Fruit fly (Drosophila melanogaster) whole organism, embryonic: ENCODE measurements around the gene twe.

Experiments
- Aef1 ChIP-seq: fragments of 200-800 bp; sonication (Bioruptor generic); IDR thresholded peaks from 3 replicates; pipeline ENCODE4 v1.3.6; 2022; ENCODE audit warnings: missing biosample characterization, missing genetic modification characterization
- Atf3 ChIP-seq: fragments of 200-800 bp; sonication (Bioruptor generic); optimal IDR thresholded peaks from 3 replicates; lab custom pipeline; 2016; ENCODE audit warnings: missing biosample characterization, missing genetic modification characterization
- BEAF-32 ChIP-seq: fragments of 200-800 bp; sonication (Bioruptor generic); optimal IDR thresholded peaks from 3 replicates; lab custom pipeline; 2017; ENCODE audit warnings: missing biosample characterization, missing genetic modification characterization, mild to moderate bottlenecking, moderate library complexity, missing genetic modification reagents
- CG11696 ChIP-seq: fragments of 200-800 bp; sonication (Bioruptor generic); IDR thresholded peaks from 2 replicates; pipeline ENCODE4 v1.3.6; 2022; ENCODE audit warnings: missing biosample characterization, missing genetic modification characterization
- CG14667 ChIP-seq: fragments of 200-800 bp; sonication (Bioruptor generic); IDR thresholded peaks from 2 replicates; pipeline ENCODE4 v1.3.6; 2022; ENCODE audit warnings: missing biosample characterization, missing genetic modification characterization
- CG15073 ChIP-seq: fragments of 200-800 bp; sonication (Bioruptor generic); optimal IDR thresholded peaks from 2 replicates; lab custom pipeline; 2016; ENCODE audit warnings: missing biosample characterization, missing genetic modification characterization
- CG15479 ChIP-seq: fragments of 200-800 bp; sonication (Bioruptor generic); optimal IDR thresholded peaks from 3 replicates; lab custom pipeline; 2019; ENCODE audit warnings: missing biosample characterization, mild to moderate bottlenecking, missing genetic modification characterization, moderate library complexity
- CG16779 ChIP-seq: fragments of 200-800 bp; sonication (Bioruptor generic); IDR thresholded peaks from 2 replicates; pipeline ENCODE4 v1.3.6; 2022; ENCODE audit warnings: missing biosample characterization, missing genetic modification characterization
- CG18011 ChIP-seq: fragments of 200-800 bp; sonication (Bioruptor generic); optimal IDR thresholded peaks from 2 replicates; lab custom pipeline; 2017; ENCODE audit warnings: missing biosample characterization, missing genetic modification characterization, mild to moderate bottlenecking, moderate library complexity, missing genotype
- CG1832 ChIP-seq: fragments of 200-800 bp; sonication (Bioruptor generic); optimal IDR thresholded peaks from 2 replicates; lab custom pipeline; 2017; ENCODE audit warnings: missing biosample characterization, mild to moderate bottlenecking, missing genetic modification characterization, inconsistent platforms
- CG2199 ChIP-seq: fragments of 200-800 bp; sonication (Bioruptor generic); IDR thresholded peaks from 3 replicates; pipeline ENCODE4 v1.3.6; 2022; ENCODE audit warnings: missing biosample characterization, missing genetic modification characterization
- CG30403 ChIP-seq: fragments of 200-800 bp; sonication (Bioruptor generic); optimal IDR thresholded peaks from 3 replicates; lab custom pipeline; 2016; ENCODE audit warnings: missing biosample characterization, missing genetic modification characterization
- CG3407 ChIP-seq: fragments of 200-800 bp; sonication (Bioruptor generic); optimal IDR thresholded peaks from 2 replicates; lab custom pipeline; 2018; ENCODE audit warnings: missing biosample characterization, mild to moderate bottlenecking, missing genetic modification characterization
- CG5953 ChIP-seq: fragments of 200-800 bp; sonication (Bioruptor generic); IDR thresholded peaks from 2 replicates; pipeline ENCODE4 v1.3.6; 2022; ENCODE audit warnings: missing biosample characterization, missing genetic modification characterization
- CG6689 ChIP-seq: fragments of 200-800 bp; sonication (Bioruptor generic); IDR thresholded peaks from 2 replicates; pipeline ENCODE4 v1.3.6; 2022; ENCODE audit warnings: missing biosample characterization, missing genetic modification characterization
- CG6765 ChIP-seq: fragments of 200-800 bp; sonication (Bioruptor generic); optimal IDR thresholded peaks from 3 replicates; lab custom pipeline; 2017; ENCODE audit warnings: missing biosample characterization, mild to moderate bottlenecking, missing genetic modification characterization
- CG8290 ChIP-seq, 3 experiments: fragments of 200-800 bp; sonication (Bioruptor generic); optimal IDR thresholded peaks; 2 replicates each; lab custom pipeline; 2016 to 2019; ENCODE audit warnings: missing biosample characterization in 3 of 3, missing genetic modification characterization in 3 of 3, mild to moderate bottlenecking in 2 of 3, moderate library complexity in 1 of 3
- CG8924 ChIP-seq: fragments of 200-800 bp; optimal IDR thresholded peaks from 3 replicates; lab custom pipeline; 2019; ENCODE audit warnings: missing biosample characterization, mild to moderate bottlenecking, missing genetic modification characterization, moderate library complexity
- D ChIP-seq, 2 experiments: fragments of 200-800 bp in 1 of 2; fragments of >200 bp in 1 of 2; sonication (Bioruptor generic) in 1 of 2; optimal IDR thresholded peaks; 2 replicates in 1 of 2; 3 replicates in 1 of 2; lab custom pipeline; 2017; ENCODE audit warnings: mild to moderate bottlenecking in 1 of 2, missing biosample characterization in 1 of 2, missing genetic modification characterization in 1 of 2, missing genetic modification reagents in 1 of 2
- Dll ChIP-seq: fragments of 200-800 bp; sonication (Bioruptor generic); IDR thresholded peaks from 4 replicates; pipeline ENCODE4 v1.3.6; 2022; ENCODE audit warnings: missing biosample characterization, missing genetic modification characterization; ENCODE audit not compliant: partially characterized antibody
- Dref ChIP-seq: fragments of 200-800 bp; sonication (Bioruptor generic); IDR thresholded peaks from 2 replicates; pipeline ENCODE4 v1.3.6; 2022; ENCODE audit warnings: missing biosample characterization, missing genetic modification characterization
- H15 ChIP-seq: fragments of 200-800 bp; sonication (Bioruptor generic); IDR thresholded peaks from 3 replicates; pipeline ENCODE4 v1.3.6; 2022; ENCODE audit warnings: missing biosample characterization, missing genetic modification characterization
- HHEX ChIP-seq: fragments of 200-800 bp; sonication (Bioruptor generic); optimal IDR thresholded peaks from 3 replicates; lab custom pipeline; 2017; ENCODE audit warnings: missing biosample characterization, mild to moderate bottlenecking, missing genetic modification characterization, missing genetic modification reagents
- Max ChIP-seq: fragments of 200-800 bp; sonication (Bioruptor generic); optimal IDR thresholded peaks from 2 replicates; lab custom pipeline; 2016; ENCODE audit warnings: missing biosample characterization, mild to moderate bottlenecking, missing genetic modification characterization
- NC2β ChIP-seq: fragments of 200-800 bp; sonication (Bioruptor generic); optimal IDR thresholded peaks from 2 replicates; lab custom pipeline; 2016; ENCODE audit warnings: missing biosample characterization, missing genetic modification characterization
- Oaz ChIP-seq: fragments of 200-800 bp; sonication (Bioruptor generic); IDR thresholded peaks from 2 replicates; pipeline ENCODE4 v1.3.6; 2022; ENCODE audit warnings: missing biosample characterization, missing genetic modification characterization
- Optix ChIP-seq: fragments of 200-800 bp; sonication (Bioruptor generic); IDR thresholded peaks from 3 replicates; pipeline ENCODE4 v1.3.6; 2022; ENCODE audit warnings: missing biosample characterization, missing genetic modification characterization
- Six4 ChIP-seq: fragments of 200-800 bp; sonication (Bioruptor generic); optimal IDR thresholded peaks from 2 replicates; lab custom pipeline; 2016; ENCODE audit warnings: missing biosample characterization, missing genetic modification characterization
- Ssrp ChIP-seq: fragments of 200-800 bp; sonication (Bioruptor generic); optimal IDR thresholded peaks from 2 replicates; lab custom pipeline; 2018; ENCODE audit warnings: missing biosample characterization, mild to moderate bottlenecking, missing genetic modification characterization, moderate library complexity
- Stat92E ChIP-seq, 3 experiments: fragments of >200 bp in 2 of 3; fragments of 200-800 bp in 1 of 3; sonication (Bioruptor generic) in 1 of 3; optimal IDR thresholded peaks; 2 replicates each; lab custom pipeline; 2017 to 2019; ENCODE audit warnings: missing biosample characterization in 3 of 3, missing genetic modification characterization in 3 of 3, mild to moderate bottlenecking in 1 of 3, moderate library complexity in 1 of 3
- bab2 ChIP-seq: fragments of 200-800 bp; sonication (Bioruptor generic); optimal IDR thresholded peaks from 2 replicates; lab custom pipeline; 2016; ENCODE audit warnings: missing biosample characterization, missing genetic modification characterization
- crol ChIP-seq: fragments of 200-800 bp; sonication (Bioruptor generic); IDR thresholded peaks from 2 replicates; pipeline ENCODE4 v1.3.6; 2022; ENCODE audit warnings: missing biosample characterization, missing genetic modification characterization
- esg ChIP-seq: fragments of 200-800 bp; sonication (Bioruptor generic); conservative IDR thresholded peaks from 2 replicates; pipeline ENCODE4 v1.3.6; 2022; ENCODE audit warnings: missing biosample characterization, missing genetic modification characterization
- ewg ChIP-seq: fragments of 200-800 bp; sonication (Bioruptor generic); optimal IDR thresholded peaks from 3 replicates; lab custom pipeline; 2017; ENCODE audit warnings: mild to moderate bottlenecking, missing biosample characterization, missing genetic modification reagents, missing genetic modification characterization
- exex ChIP-seq: fragments of 200-800 bp; sonication (Bioruptor generic); optimal IDR thresholded peaks from 4 replicates; lab custom pipeline; 2018; ENCODE audit warnings: missing biosample characterization, mild to moderate bottlenecking, missing genetic modification characterization, moderate library complexity
- gcm ChIP-seq: fragments of 200-800 bp; sonication (Bioruptor generic); optimal IDR thresholded peaks from 2 replicates; lab custom pipeline; 2019; ENCODE audit warnings: missing biosample characterization, mild to moderate bottlenecking, missing genetic modification characterization, moderate library complexity
- gsb ChIP-seq: fragments of 200-800 bp; sonication (Bioruptor generic); IDR thresholded peaks from 2 replicates; pipeline ENCODE4 v1.3.6; 2022; ENCODE audit warnings: missing biosample characterization, missing genetic modification characterization
- knrl ChIP-seq: fragments of 200-800 bp; sonication (Bioruptor generic); IDR thresholded peaks from 3 replicates; pipeline ENCODE4 v1.3.6; 2022; ENCODE audit warnings: missing biosample characterization, missing genetic modification characterization; ENCODE audit not compliant: partially characterized antibody
- pan ChIP-seq, 4 experiments: fragments of >200 bp in 3 of 4; fragments of 200-800 bp in 1 of 4; sonication (Bioruptor generic) in 1 of 4; optimal IDR thresholded peaks in 3 of 4; IDR thresholded peaks in 1 of 4; 2 replicates each; pipeline versions ENCODE4 v1.3.6 to Lab custom; 2017 to 2022; ENCODE audit warnings: missing biosample characterization in 2 of 4, missing genetic modification characterization in 2 of 4, mixed read lengths in 1 of 4
- sna ChIP-seq: fragments of 200-800 bp; sonication (Bioruptor generic); IDR thresholded peaks from 2 replicates; pipeline ENCODE4 v1.3.6; 2022; ENCODE audit warnings: missing biosample characterization, missing genetic modification characterization; ENCODE audit not compliant: partially characterized antibody
- sr ChIP-seq: fragments of 200-800 bp; sonication (Bioruptor generic); IDR thresholded peaks from 3 replicates; pipeline ENCODE4 v1.3.6; 2022; ENCODE audit warnings: missing biosample characterization, missing genetic modification characterization
- ssp ChIP-seq: fragments of 200-800 bp; sonication (Bioruptor generic); IDR thresholded peaks from 2 replicates; pipeline ENCODE4 v1.3.6; 2022; ENCODE audit warnings: missing biosample characterization, missing genetic modification characterization
- stwl ChIP-seq: fragments of 200-800 bp; sonication (Bioruptor generic); optimal IDR thresholded peaks from 3 replicates; lab custom pipeline; 2018; ENCODE audit warnings: missing biosample characterization, mild to moderate bottlenecking, missing genetic modification characterization, moderate library complexity
- tup ChIP-seq: fragments of 200-800 bp; sonication (Bioruptor generic); optimal IDR thresholded peaks from 2 replicates; lab custom pipeline; 2016; ENCODE audit warnings: missing biosample characterization, mild to moderate bottlenecking, missing genetic modification characterization, moderate library complexity
- usp ChIP-seq: fragments of >200 bp; optimal IDR thresholded peaks from 2 replicates; lab custom pipeline; 2017; ENCODE audit warnings: missing biosample characterization, missing genetic modification characterization

twe gene

dm6 chr2L:16263723-16264122, 2.0 kb upstream of the twe start:
- TF ChIP-seq ssp (GFP tag; lab: Robert Waterston, UW) (no peak), CG15073 (peak; percentile 86), Aef1 (no peak), CG14667 (GFP tag; lab: Robert Waterston, UW) (no peak), CG18011 (GFP tag; lab: Kevin White, UChicago) (peak; percentile 94), tup (no peak), knrl (GFP tag; lab: Robert Waterston, UW) (peak; percentile 14; the same call in 1 of the 3 replicates), stwl (peak; percentile 36), crol (GFP tag; lab: Robert Waterston, UW) (peak; percentile 57; the same call in 1 of the 2 replicates), CG5953 (GFP tag; lab: Robert Waterston, UW) (0 out of 2 replicates have a peak, but pooled peaks have one; percentile 36), D (optimal IDR thresholded peaks at IDR 0.05; lab: Kevin White, UChicago) (peak; percentile 4), D (GFP tag; optimal IDR thresholded peaks at IDR 0.05; lab: Kevin White, UChicago) (no peak), ewg (GFP tag; lab: Kevin White, UChicago) (peak; percentile 19), CG16779 (GFP tag; lab: Robert Waterston, UW) (peak; percentile 32; the same call in 1 of the 2 replicates), CG15479 (GFP tag; lab: Kevin White, UChicago) (peak; percentile 11), CG1832 (GFP tag; lab: Kevin White, UChicago) (peak; percentile 15), CG2199 (GFP tag; lab: Robert Waterston, UW) (0 out of 3 replicates have a peak, but pooled peaks have one; percentile 72)

dm6 chr2L:16257227-16258071, 4.2 kb downstream of the twe start, which contains the start of the genes PRL-1 and EndoGI:
Gene PRL-1, minus strand, starts transcription at chr2L:16257606.
Gene EndoGI, plus strand, starts transcription at chr2L:16257688.
- peak; percentile 77 for TF ChIP-seq CG11696
- peak; percentile 21 for TF ChIP-seq CG3407
- peak; percentile 71 for TF ChIP-seq CG30403 (GFP tag; lab: Kevin White, UChicago)
- peak; percentile 13 for TF ChIP-seq bab2 (GFP tag; lab: Kevin White, UChicago)
- TF ChIP-seq HHEX (GFP tag; lab: Kevin White, UChicago) = no peak
- TF ChIP-seq Six4 (GFP tag; lab: Kevin White, UChicago) = peak; percentile 54
- peak; percentile 54 for TF ChIP-seq Ssrp
- peak; percentile 88 for TF ChIP-seq CG8924 (tag; lab: Kevin White, UChicago)
- no peak; the same call in 1 of the 2 replicates for TF ChIP-seq gsb (GFP tag; lab: Robert Waterston, UW)
- peak; percentile 49 for TF ChIP-seq CG8290 (GFP tag; optimal IDR thresholded peaks at IDR 0.05; lab: Kevin White, UChicago)
- TF ChIP-seq CG8290 (tag; optimal IDR thresholded peaks at IDR 0.05; lab: Kevin White, UChicago) = peak in 1 of 2 experiments; percentile 68
- peak; percentile 100 for TF ChIP-seq Dref (GFP tag; lab: Robert Waterston, UW)
- TF ChIP-seq sr (GFP tag; lab: Robert Waterston, UW) = no peak
- TF ChIP-seq pan (optimal IDR thresholded peaks at IDR 0.05; lab: Kevin White, UChicago) = no peak
- peak in 1 of 2 experiments; percentile 84 for TF ChIP-seq pan (GFP tag; optimal IDR thresholded peaks at IDR 0.05 in 1 of 2, IDR thresholded peaks at IDR 0.05 in 1 of 2)
- no peak for TF ChIP-seq usp (GFP tag; lab: Kevin White, UChicago)
- TF ChIP-seq sna = peak; percentile 97
- peak; percentile 68 for TF ChIP-seq Max (GFP tag; lab: Kevin White, UChicago)
- TF ChIP-seq CG6765 = peak; percentile 59
- peak; percentile 85 for TF ChIP-seq gcm (GFP tag; lab: Kevin White, UChicago)
- peak; percentile 71 for TF ChIP-seq exex (tag; lab: Kevin White, UChicago)
- TF ChIP-seq Oaz (GFP tag; lab: Robert Waterston, UW) = no peak
- TF ChIP-seq NC2β (GFP tag; lab: Kevin White, UChicago) = no peak
- TF ChIP-seq Optix (GFP tag; lab: Robert Waterston, UW) = no peak
- peak; percentile 98 for TF ChIP-seq BEAF-32 (GFP tag; lab: Kevin White, UChicago)
- peak in 1 of 3 experiments; percentile 34 for TF ChIP-seq Stat92E (GFP tag; optimal IDR thresholded peaks at IDR 0.05; lab: Kevin White, UChicago)
- TF ChIP-seq CG14667 (GFP tag; lab: Robert Waterston, UW) = no peak
- no peak for TF ChIP-seq Atf3 (GFP tag; lab: Kevin White, UChicago)
- TF ChIP-seq H15 (GFP tag; lab: Robert Waterston, UW) = no peak
- peak; percentile 66 for TF ChIP-seq esg (GFP tag; lab: Robert Waterston, UW)
- TF ChIP-seq D (optimal IDR thresholded peaks at IDR 0.05; lab: Kevin White, UChicago) = peak; percentile 15
- peak; percentile 13 for TF ChIP-seq D (GFP tag; optimal IDR thresholded peaks at IDR 0.05; lab: Kevin White, UChicago)
- peak; percentile 98 for TF ChIP-seq Dll
- TF ChIP-seq CG6689 (GFP tag; lab: Robert Waterston, UW) = peak; percentile 83; the same call in 1 of the 2 replicates
